Worm (Caenorhabditis elegans) whole organism, L2 larva: ENCODE measurements around the gene obr-2.

ENCODE experiments used
- R02D3.7 ChIP-seq: fragments of 150-350 bp; optimal IDR thresholded peaks from 2 replicates; lab custom pipeline; 2014; ENCODE audit warnings: missing biosample characterization, missing genetic modification characterization
- aly-2 ChIP-seq: fragments of 150-350 bp; optimal IDR thresholded peaks from 2 replicates; lab custom pipeline; 2014; ENCODE audit warnings: missing biosample characterization, missing genetic modification characterization
- ama-1 ChIP-seq: fragments of 150-350 bp; optimal IDR thresholded peaks from 2 replicates; lab custom pipeline; 2018; ENCODE audit warnings: inconsistent platforms
- ceh-82 ChIP-seq: fragments of 150-350 bp; optimal IDR thresholded peaks from 2 replicates; lab custom pipeline; 2014; ENCODE audit warnings: missing biosample characterization, missing genetic modification characterization
- dmd-4 ChIP-seq: sonication (generic microtip); optimal IDR thresholded peaks from 2 replicates; lab custom pipeline; 2017; ENCODE audit warnings: missing biosample characterization, missing genetic modification characterization
- elt-1 ChIP-seq: fragments of 150-350 bp; optimal IDR thresholded peaks from 2 replicates; lab custom pipeline; 2014; ENCODE audit warnings: missing biosample characterization, missing genetic modification characterization
- lin-13 ChIP-seq: fragments of 150-350 bp; optimal IDR thresholded peaks from 2 replicates; lab custom pipeline; 2014; ENCODE audit warnings: missing biosample characterization, missing genetic modification reagents, missing genetic modification characterization
- mdl-1 ChIP-seq, 2 experiments: fragments of 150-350 bp in 1 of 2; sonication (generic microtip) in 1 of 2; optimal IDR thresholded peaks; 2 replicates each; lab custom pipeline; 2017; ENCODE audit warnings: missing biosample characterization in 2 of 2, missing genetic modification characterization in 2 of 2
- nhr-77 ChIP-seq: fragments of 150-350 bp; optimal IDR thresholded peaks from 2 replicates; lab custom pipeline; 2014; ENCODE audit warnings: missing biosample characterization, missing genetic modification characterization
- sem-4 ChIP-seq: fragments of 150-350 bp; optimal IDR thresholded peaks from 2 replicates; lab custom pipeline; 2014; ENCODE audit warnings: missing biosample characterization, missing genetic modification reagents, missing genetic modification characterization
- skn-1 ChIP-seq: sonication (generic microtip); optimal IDR thresholded peaks from 2 replicates; lab custom pipeline; 2017; ENCODE audit warnings: missing biosample characterization, missing genetic modification characterization
- unc-39 ChIP-seq: fragments of 150-350 bp; optimal IDR thresholded peaks from 2 replicates; lab custom pipeline; 2014; ENCODE audit warnings: missing biosample characterization, missing genetic modification characterization
- unc-62 ChIP-seq: fragments of 150-350 bp; optimal IDR thresholded peaks from 2 replicates; lab custom pipeline; 2014; ENCODE audit warnings: missing biosample characterization, missing genetic modification reagents, missing genetic modification characterization

DNA sequence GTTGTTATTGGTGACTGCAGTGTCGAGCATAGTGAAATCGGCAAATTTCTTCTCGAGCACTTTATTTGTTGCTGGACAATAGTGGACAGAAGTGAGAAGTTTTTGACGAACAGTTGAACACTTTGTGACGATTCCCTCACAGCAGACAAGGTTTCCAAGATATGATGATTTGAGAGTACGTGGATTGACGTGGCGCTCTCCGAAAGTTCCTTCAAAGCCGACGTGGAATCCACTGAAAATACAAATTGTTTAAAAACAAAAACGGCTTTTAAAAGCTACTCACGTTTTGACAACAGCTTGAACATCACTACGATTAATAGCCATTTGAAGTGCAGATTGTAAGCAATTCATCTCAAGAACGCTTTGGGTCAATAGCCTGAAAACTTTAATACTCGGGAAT lies 44.9 kb upstream of the obr-2 start:
- TF ChIP-seq unc-39 (tag; lab: Kevin White, UChicago) (no peak), mdl-1 (tag; optimal IDR thresholded peaks at IDR 0.05; lab: Kevin White, UChicago) (no peak), sem-4 (no peak), elt-1 (tag; lab: Kevin White, UChicago) (no peak), dmd-4 (tag; lab: Kevin White, UChicago) (no peak), unc-62 (no peak), nhr-77 (tag; lab: Kevin White, UChicago) (no peak), lin-13 (GFP tag; lab: Kevin White, UChicago) (no peak), R02D3.7 (no peak), aly-2 (tag; lab: Kevin White, UChicago) (no peak), skn-1 (tag; lab: Kevin White, UChicago) (no peak), ceh-82 (tag; lab: Kevin White, UChicago) (no peak), ama-1 (lab: Kevin White, UChicago) (no peak)
